Worm (Caenorhabditis elegans) whole organism, early embryonic: ENCODE results near the gene gpa-18.

Experiments
- B0310.2 ChIP-seq: sonication (generic microtip); optimal IDR thresholded peaks from 2 replicates; lab custom pipeline; 2016; ENCODE audit warnings: mild to moderate bottlenecking, missing genetic modification characterization, missing compliant biosample characterization
- aly-1 ChIP-seq: sonication (generic microtip); optimal IDR thresholded peaks from 2 replicates; lab custom pipeline; 2016; ENCODE audit warnings: missing genetic modification characterization, missing compliant biosample characterization
- ama-1 ChIP-seq: fragments of 150-350 bp; optimal IDR thresholded peaks from 2 replicates; lab custom pipeline; 2014
- flt-1 ChIP-seq: fragments of 200-800 bp; sonication (Bioruptor generic); IDR thresholded peaks from 2 replicates; pipeline ENCODE4 v1.3.6; 2022; ENCODE audit warnings: missing genetic modification characterization, missing compliant biosample characterization
- hmg-4 ChIP-seq: fragments of 200-800 bp; sonication (Bioruptor generic); optimal IDR thresholded peaks from 2 replicates; lab custom pipeline; 2018; ENCODE audit warnings: mild to moderate bottlenecking, missing genetic modification characterization, missing compliant biosample characterization
- hnd-1 ChIP-seq: sonication (generic microtip); optimal IDR thresholded peaks from 2 replicates; lab custom pipeline; 2016; ENCODE audit warnings: missing genetic modification characterization, missing compliant biosample characterization
- sea-1 ChIP-seq: fragments of 200-800 bp; sonication (Bioruptor generic); conservative IDR thresholded peaks from 2 replicates; pipeline ENCODE4 v1.3.6; 2022; ENCODE audit warnings: missing genetic modification characterization, missing compliant biosample characterization
- tbx-11 ChIP-seq: fragments of 200-800 bp; sonication (Bioruptor generic); IDR thresholded peaks from 2 replicates; pipeline ENCODE4 v1.3.6; 2022; ENCODE audit warnings: missing genetic modification characterization, missing compliant biosample characterization
- tbx-37 ChIP-seq: fragments of 200-800 bp; sonication (Bioruptor generic); conservative IDR thresholded peaks from 2 replicates; pipeline ENCODE4 v1.3.6; 2022; ENCODE audit warnings: missing genetic modification reagents, missing genetic modification characterization, missing compliant biosample characterization

ce11 chrIV:5186480-5187205, 8.8 kb downstream of the gpa-18 start, which contains the start of the genes W03F8.6 and mtrf-1L:
- TF ChIP-seq B0310.2 (tag; lab: Kevin White, UChicago), result no peak
- no peak for TF ChIP-seq ama-1
- TF ChIP-seq sea-1 (GFP tag; lab: Robert Waterston, UW), result no peak
- TF ChIP-seq flt-1 (GFP tag; lab: Robert Waterston, UW), result no peak
- TF ChIP-seq aly-1 (tag; lab: Kevin White, UChicago), result no peak
- no peak for TF ChIP-seq tbx-37 (GFP tag; lab: Robert Waterston, UW)
- no peak for TF ChIP-seq hmg-4 (GFP tag; lab: Kevin White, UChicago)
- no peak for TF ChIP-seq hnd-1
- TF ChIP-seq tbx-11 (GFP tag; lab: Robert Waterston, UW), result no peak
